Worm (Caenorhabditis elegans) whole organism, mixed stage, embryonic: ENCODE data around the gene clec-10.

Experiments used
- M03D4.4 ChIP-seq: sonication (generic microtip); optimal IDR thresholded peaks from 2 replicates; lab custom pipeline; 2017; ENCODE audit warnings: mild to moderate bottlenecking, missing genetic modification characterization, missing compliant biosample characterization
- blmp-1 ChIP-seq: fragments of 150-350 bp; optimal IDR thresholded peaks from 2 replicates; lab custom pipeline; 2014; ENCODE audit warnings: missing biosample characterization, missing genetic modification characterization
- ceh-39 ChIP-seq: fragments of 150-350 bp; optimal IDR thresholded peaks from 2 replicates; lab custom pipeline; 2014; ENCODE audit warnings: missing biosample characterization, missing genetic modification characterization
- ceh-43 ChIP-seq: fragments of 200-800 bp; sonication (Bioruptor generic); optimal IDR thresholded peaks from 2 replicates; lab custom pipeline; 2018; ENCODE audit warnings: mild to moderate bottlenecking, missing genetic modification characterization, moderate library complexity, missing compliant biosample characterization
- ceh-83 ChIP-seq: fragments of 200-800 bp; sonication (Bioruptor generic); optimal IDR thresholded peaks from 2 replicates; lab custom pipeline; 2018; ENCODE audit warnings: mild to moderate bottlenecking, missing genetic modification characterization, missing compliant biosample characterization
- ces-1 ChIP-seq: fragments of 150-350 bp; optimal IDR thresholded peaks from 2 replicates; lab custom pipeline; 2014; ENCODE audit warnings: missing biosample characterization, missing genetic modification reagents, missing genetic modification characterization
- cnd-1 ChIP-seq: fragments of 200-800 bp; sonication (Bioruptor generic); optimal IDR thresholded peaks from 2 replicates; lab custom pipeline; 2018; ENCODE audit warnings: mild to moderate bottlenecking, missing genetic modification characterization, missing compliant biosample characterization
- drap-1 ChIP-seq: fragments of 200-800 bp; sonication (Bioruptor generic); optimal IDR thresholded peaks from 3 replicates; lab custom pipeline; 2018; ENCODE audit warnings: mild to moderate bottlenecking, missing genetic modification characterization, missing compliant biosample characterization
- elt-1 ChIP-seq: sonication (generic microtip); optimal IDR thresholded peaks from 2 replicates; lab custom pipeline; 2017; ENCODE audit warnings: missing genetic modification characterization, mild to moderate bottlenecking, missing compliant biosample characterization, antibody characterized with exemption, moderate library complexity, borderline replicate concordance; ENCODE audit not compliant: insufficient read depth
- ham-2 ChIP-seq: fragments of 200-800 bp; sonication (Bioruptor generic); optimal IDR thresholded peaks from 2 replicates; lab custom pipeline; 2018; ENCODE audit warnings: mild to moderate bottlenecking, missing genetic modification characterization, missing compliant biosample characterization
- hlh-1 ChIP-seq: fragments of 150-350 bp; optimal IDR thresholded peaks from 2 replicates; lab custom pipeline; 2014; ENCODE audit warnings: missing biosample characterization, missing genetic modification reagents, missing genetic modification characterization
- lsy-2 ChIP-seq: fragments of 150-350 bp; optimal IDR thresholded peaks from 2 replicates; lab custom pipeline; 2014; ENCODE audit warnings: missing biosample characterization, missing genetic modification characterization
- mls-2 ChIP-seq: sonication (generic microtip); optimal IDR thresholded peaks from 2 replicates; lab custom pipeline; 2016; ENCODE audit warnings: mild to moderate bottlenecking, missing genetic modification characterization, moderate library complexity, missing compliant biosample characterization
- nhr-12 ChIP-seq: fragments of 150-350 bp; optimal IDR thresholded peaks from 2 replicates; lab custom pipeline; 2014; ENCODE audit warnings: missing biosample characterization, missing genetic modification characterization
- nhr-237 ChIP-seq: fragments of 150-350 bp; optimal IDR thresholded peaks from 2 replicates; lab custom pipeline; 2014; ENCODE audit warnings: missing biosample characterization, missing genetic modification characterization
- nhr-76 ChIP-seq: sonication (generic microtip); optimal IDR thresholded peaks from 2 replicates; lab custom pipeline; 2017; ENCODE audit warnings: missing biosample characterization, missing genetic modification characterization
- snpc-4 ChIP-seq: fragments of 150-350 bp; optimal IDR thresholded peaks from 2 replicates; lab custom pipeline; 2014; ENCODE audit warnings: missing biosample characterization, missing genetic modification characterization
- sptf-1 ChIP-seq: sonication (generic microtip); optimal IDR thresholded peaks from 2 replicates; lab custom pipeline; 2017; ENCODE audit warnings: mild to moderate bottlenecking, missing genetic modification characterization, moderate library complexity, missing compliant biosample characterization
- tbx-8 ChIP-seq: fragments of 200-800 bp; sonication (Bioruptor generic); optimal IDR thresholded peaks from 2 replicates; lab custom pipeline; 2018; ENCODE audit warnings: mild to moderate bottlenecking, missing genetic modification characterization, moderate library complexity, missing compliant biosample characterization
- unc-120 ChIP-seq: sonication (generic microtip); optimal IDR thresholded peaks from 2 replicates; lab custom pipeline; 2017; ENCODE audit warnings: missing genetic modification characterization, missing compliant biosample characterization; ENCODE audit not compliant: poor library complexity, severe bottlenecking
- unc-62 ChIP-seq: fragments of 150-350 bp; optimal IDR thresholded peaks from 2 replicates; lab custom pipeline; 2014; ENCODE audit warnings: missing biosample characterization, missing genetic modification reagents, missing genetic modification characterization
- zip-8 ChIP-seq: fragments of 150-350 bp; optimal IDR thresholded peaks from 2 replicates; lab custom pipeline; 2014; ENCODE audit warnings: missing biosample characterization, missing genetic modification characterization

Gene clec-10

DNA sequence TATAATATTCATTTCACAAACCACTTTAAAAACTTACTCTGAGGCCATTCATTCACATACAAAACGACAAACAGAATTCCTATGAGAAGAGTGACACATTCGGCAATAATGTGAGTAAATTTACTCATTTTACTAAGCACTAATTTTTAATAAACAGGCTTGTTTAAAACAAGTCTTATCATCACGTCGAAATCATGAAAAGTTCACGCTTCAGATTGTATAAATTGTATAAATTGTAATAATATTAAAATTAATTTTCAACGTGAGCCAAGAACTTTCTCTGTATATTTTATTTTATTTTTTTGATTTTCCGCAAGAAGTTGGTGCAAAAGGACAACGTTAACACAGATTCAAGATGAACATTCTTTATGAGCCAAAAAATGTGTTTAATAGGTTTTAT, 16.3 kb downstream of the clec-10 start, which contains the start of gene C24H12.6:
Gene C24H12.6, minus strand, starts transcription at position 101 of the 400 bp plus-strand sequence.
- no peak for TF ChIP-seq cnd-1 (tag; lab: Kevin White, UChicago)
- no peak for TF ChIP-seq drap-1
- TF ChIP-seq ham-2 (GFP tag; lab: Kevin White, UChicago): no peak
- TF ChIP-seq ceh-39 (tag; lab: Kevin White, UChicago): no peak
- TF ChIP-seq nhr-76 (tag; lab: Kevin White, UChicago): no peak
- no peak for TF ChIP-seq hlh-1 (tag; lab: Kevin White, UChicago)
- TF ChIP-seq sptf-1: no peak
- TF ChIP-seq tbx-8 (GFP tag; lab: Kevin White, UChicago): no peak
- no peak for TF ChIP-seq ceh-83
- TF ChIP-seq elt-1: no peak
- no peak for TF ChIP-seq lsy-2 (tag; lab: Kevin White, UChicago)
- TF ChIP-seq snpc-4: no peak
- TF ChIP-seq ceh-43 (GFP tag; lab: Kevin White, UChicago): no peak
- TF ChIP-seq ces-1 (GFP tag; lab: Kevin White, UChicago): no peak

DNA sequence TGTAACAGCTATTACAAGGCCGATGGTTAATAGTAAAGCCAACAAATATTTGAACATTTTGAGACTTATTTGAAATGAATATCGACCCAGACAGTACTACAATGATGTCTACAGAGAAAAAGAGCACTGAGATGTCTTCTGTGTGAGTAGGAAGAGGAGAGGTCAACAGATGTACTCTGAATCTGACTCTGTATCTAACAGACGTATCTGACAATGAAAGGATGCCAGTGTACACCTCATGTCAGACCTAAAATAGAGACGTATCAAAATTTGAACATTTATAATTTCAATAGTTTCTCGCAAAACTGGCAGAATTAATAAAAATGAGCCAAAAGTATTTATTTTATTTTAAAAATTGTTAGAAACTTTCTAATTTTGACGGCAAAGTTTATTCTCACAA, 20.6 kb downstream of the clec-10 start, which contains the start of gene C24H12.8:
Gene C24H12.8, minus strand, starts transcription at position 101 of the 400 bp plus-strand sequence.
- TF ChIP-seq blmp-1 (tag; lab: Kevin White, UChicago) (no peak), cnd-1 (tag; lab: Kevin White, UChicago) (no peak), unc-62 (GFP tag; lab: Kevin White, UChicago) (no peak), zip-8 (tag; lab: Kevin White, UChicago) (no peak), mls-2 (tag; lab: Kevin White, UChicago) (no peak), ceh-83 (no peak), unc-120 (tag; lab: Kevin White, UChicago) (no peak), drap-1 (no peak), snpc-4 (no peak), nhr-237 (tag; lab: Kevin White, UChicago) (no peak), ceh-39 (tag; lab: Kevin White, UChicago) (no peak), hlh-1 (tag; lab: Kevin White, UChicago) (no peak), elt-1 (no peak), ceh-43 (GFP tag; lab: Kevin White, UChicago) (no peak), nhr-12 (tag; lab: Kevin White, UChicago) (no peak)

ce11 chrII:437279-437678, 34.8 kb downstream of the clec-10 start:
- TF ChIP-seq M03D4.4 (no peak), nhr-12 (tag; lab: Kevin White, UChicago) (no peak)
- TF ChIP-seq, all 35 proteins: peak for 0

DNA sequence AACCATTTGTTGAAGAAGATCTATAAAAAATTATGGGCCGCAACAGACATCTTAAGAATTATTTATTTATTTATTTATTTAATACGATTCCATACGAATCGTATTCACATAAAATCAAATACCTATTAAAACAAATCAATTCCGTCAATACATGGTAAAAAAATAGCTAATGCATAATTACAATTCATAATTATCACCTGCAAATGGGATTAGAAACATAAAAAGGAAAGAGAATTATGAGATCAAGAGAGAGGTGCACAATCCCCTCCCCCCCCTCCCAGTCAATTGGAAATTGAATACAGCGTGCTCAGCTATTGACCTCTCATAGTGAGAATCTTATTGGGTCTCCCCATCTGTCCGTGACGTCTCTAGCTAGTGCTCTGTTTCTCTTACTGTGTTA, 38.6 kb downstream of the clec-10 start, which contains the start of gene C24H12.1:
Gene C24H12.1, plus strand, starts transcription at position 301 of the 400 bp plus-strand sequence.
- TF ChIP-seq ces-1 (GFP tag; lab: Kevin White, UChicago): peak; percentile 17
